Fruit fly (Drosophila melanogaster): ENCODE data around the gene CenG1A.

Gene CenG1A

DNA sequence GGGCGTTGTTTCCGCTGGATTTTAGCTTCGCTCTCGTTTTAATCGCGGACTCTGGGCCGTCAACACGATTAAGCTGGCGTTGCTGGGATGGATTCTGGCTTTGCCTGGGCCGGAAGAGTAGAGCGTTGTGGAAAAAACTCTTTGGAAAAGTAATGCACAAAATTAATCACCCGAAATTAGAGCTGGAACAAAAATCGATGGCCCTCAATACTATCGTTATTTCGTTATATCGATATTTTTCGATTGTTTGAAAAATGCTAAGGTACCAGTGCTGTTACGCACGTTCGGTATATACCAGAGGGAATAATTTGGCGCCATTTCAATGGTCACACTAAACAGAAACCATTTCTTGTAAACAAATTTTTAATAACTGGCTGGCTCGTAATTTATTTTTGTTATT is 5.8 kb upstream of the CenG1A start, which contains the start of the genes Arpc1 and Orc5 (continued):
- TF ChIP-seq cad (GFP tag; optimal IDR thresholded peaks at IDR 0.05), result no peak
- no peak for TF ChIP-seq Trl (optimal IDR thresholded peaks at IDR 0.05)
- TF ChIP-seq Trl (GFP tag; optimal IDR thresholded peaks at IDR 0.05), result no peak
- no peak for TF ChIP-seq CG12219 (GFP tag; optimal IDR thresholded peaks at IDR 0.05)
- TF ChIP-seq prd (optimal IDR thresholded peaks at IDR 0.05), result no peak
- TF ChIP-seq prd (GFP tag; IDR thresholded peaks at IDR 0.05), result no peak
- no peak for TF ChIP-seq Dad (GFP tag; optimal IDR thresholded peaks at IDR 0.05)
- TF ChIP-seq grau (tag; optimal IDR thresholded peaks at IDR 0.05), result peak; percentile 48
- no peak for TF ChIP-seq CG10565 (GFP tag; optimal IDR thresholded peaks at IDR 0.05)
- TF ChIP-seq eve (GFP tag; optimal IDR thresholded peaks at IDR 0.05), result no peak
- TF ChIP-seq mirr (GFP tag; optimal IDR thresholded peaks at IDR 0.05), result no peak
- TF ChIP-seq CG6765 (GFP tag; optimal IDR thresholded peaks at IDR 0.05), result no peak
- TF ChIP-seq Kr (GFP tag; optimal IDR thresholded peaks at IDR 0.05), result no peak
- no peak for TF ChIP-seq CG3838 (GFP tag; optimal IDR thresholded peaks at IDR 0.05)
- TF ChIP-seq D19B (GFP tag; optimal IDR thresholded peaks at IDR 0.05), result no peak
- TF ChIP-seq H15 (GFP tag; IDR thresholded peaks at IDR 0.05), result no peak
- TF ChIP-seq NK7.1 (GFP tag; optimal IDR thresholded peaks at IDR 0.05), result no peak
- TF ChIP-seq CG14710 (tag; optimal IDR thresholded peaks at IDR 0.05), result peak; percentile 63
- TF ChIP-seq CG16813 (GFP tag; IDR thresholded peaks at IDR 0.05; ENCODE audit: partially characterized antibody), result peak; percentile 88
- TF ChIP-seq Usf (GFP tag; optimal IDR thresholded peaks at IDR 0.05), result no peak
- no peak for TF ChIP-seq Dek (tag; optimal IDR thresholded peaks at IDR 0.05)
- TF ChIP-seq stc (GFP tag; IDR thresholded peaks at IDR 0.05), result no peak
- TF ChIP-seq gfzf (GFP tag; optimal IDR thresholded peaks at IDR 0.05), result peak; percentile 93
- TF ChIP-seq CG4854 (GFP tag; optimal IDR thresholded peaks at IDR 0.05), result no peak
- TF ChIP-seq emc (GFP tag; optimal IDR thresholded peaks at IDR 0.05), result no peak
- peak; percentile 73 for TF ChIP-seq vnd (GFP tag; IDR thresholded peaks at IDR 0.05; ENCODE audit: partially characterized antibody)
- no peak for TF ChIP-seq CG30403 (GFP tag; optimal IDR thresholded peaks at IDR 0.05)
- TF ChIP-seq dati (GFP tag; IDR thresholded peaks at IDR 0.05), result no peak
- TF ChIP-seq CG3726 (GFP tag; IDR thresholded peaks at IDR 0.05), result no peak
- no peak for TF ChIP-seq Vsx1 (GFP tag; optimal IDR thresholded peaks at IDR 0.05)
- peak; percentile 7 for TF ChIP-seq vfl (GFP tag; optimal IDR thresholded peaks at IDR 0.05)
- TF ChIP-seq row (GFP tag; IDR thresholded peaks at IDR 0.05), result peak; percentile 36; the same call in 1 of the 3 replicates
- no peak for TF ChIP-seq gro (GFP tag; optimal IDR thresholded peaks at IDR 0.05)
- no peak for TF ChIP-seq CG4360 (GFP tag; IDR thresholded peaks at IDR 0.05)
- TF ChIP-seq trh (GFP tag; optimal IDR thresholded peaks at IDR 0.05), result no peak
- no peak for TF ChIP-seq Hey (tag; optimal IDR thresholded peaks at IDR 0.05)
- TF ChIP-seq h (optimal IDR thresholded peaks at IDR 0.05), result no peak
- no peak for TF ChIP-seq D19A (tag; optimal IDR thresholded peaks at IDR 0.05)
- no peak for TF ChIP-seq tx (GFP tag; optimal IDR thresholded peaks at IDR 0.05)
- no peak for TF ChIP-seq CG10366 (GFP tag; IDR thresholded peaks at IDR 0.05)
- TF ChIP-seq Rfx (GFP tag; IDR thresholded peaks at IDR 0.05), result no peak
- no peak for TF ChIP-seq pum (GFP tag; optimal IDR thresholded peaks at IDR 0.05)
- TF ChIP-seq dpn (GFP tag; optimal IDR thresholded peaks at IDR 0.05), result peak in 1 of 2 experiments; percentile 27
- TF ChIP-seq Doc2 (GFP tag; IDR thresholded peaks at IDR 0.05), result no peak
- no peak for TF ChIP-seq lola (GFP tag; optimal IDR thresholded peaks at IDR 0.05)
- no peak for TF ChIP-seq CG12071 (GFP tag; optimal IDR thresholded peaks at IDR 0.05)
- peak; percentile 70 for TF ChIP-seq tna (GFP tag; IDR thresholded peaks at IDR 0.05; ENCODE audit: partially characterized antibody)
- TF ChIP-seq sr (GFP tag; IDR thresholded peaks at IDR 0.05), result no peak
- no peak for TF ChIP-seq bab2 (GFP tag; optimal IDR thresholded peaks at IDR 0.05)
- no peak for TF ChIP-seq BtbVII (GFP tag; optimal IDR thresholded peaks at IDR 0.05)
- TF ChIP-seq ap (GFP tag; IDR thresholded peaks at IDR 0.05), result no peak
- TF ChIP-seq nau (GFP tag; optimal IDR thresholded peaks at IDR 0.05), result no peak
- no peak for TF ChIP-seq CG10431 (GFP tag; optimal IDR thresholded peaks at IDR 0.05)
- TF ChIP-seq C15 (GFP tag; IDR thresholded peaks at IDR 0.05), result no peak

Data from whole organism, embryonic.